Worm (Caenorhabditis elegans) whole organism, early embryonic: ENCODE results near the gene ador-1.
"Not testable (repeated sequence)": the region's sequence is repeated elsewhere in the genome, so short reads cannot be mapped to it uniquely, and the experiment has no call there.

Experiments
- ama-1 ChIP-seq: fragments of 150-350 bp; optimal IDR thresholded peaks from 2 replicates; lab custom pipeline; 2014
- ceh-36 ChIP-seq: sonication (generic microtip); optimal IDR thresholded peaks from 2 replicates; lab custom pipeline; 2016; ENCODE audit warnings: missing genetic modification characterization, inconsistent platforms, missing compliant biosample characterization
- ets-7 ChIP-seq: sonication (generic microtip); optimal IDR thresholded peaks from 2 replicates; lab custom pipeline; 2016; ENCODE audit warnings: missing genotype, missing genetic modification characterization, missing compliant biosample characterization
- flt-1 ChIP-seq: fragments of 200-800 bp; sonication (Bioruptor generic); IDR thresholded peaks from 2 replicates; pipeline ENCODE4 v1.3.6; 2022; ENCODE audit warnings: missing genetic modification characterization, missing compliant biosample characterization
- hmbx-1 ChIP-seq: sonication (generic microtip); optimal IDR thresholded peaks from 2 replicates; lab custom pipeline; 2016; ENCODE audit warnings: mild to moderate bottlenecking, missing genetic modification characterization, missing compliant biosample characterization
- hmg-4 ChIP-seq: fragments of 200-800 bp; sonication (Bioruptor generic); optimal IDR thresholded peaks from 2 replicates; lab custom pipeline; 2018; ENCODE audit warnings: mild to moderate bottlenecking, missing genetic modification characterization, missing compliant biosample characterization
- pes-1 ChIP-seq: fragments of 200-800 bp; sonication (Bioruptor generic); IDR thresholded peaks from 2 replicates; pipeline ENCODE4 v1.3.6; 2022; ENCODE audit warnings: missing genetic modification reagents, missing genetic modification characterization, missing compliant biosample characterization
- scrt-1 ChIP-seq: fragments of 200-800 bp; sonication (Bioruptor generic); IDR thresholded peaks from 2 replicates; pipeline ENCODE4 v1.3.6; 2022; ENCODE audit warnings: missing genetic modification characterization, missing compliant biosample characterization
- sea-1 ChIP-seq: fragments of 200-800 bp; sonication (Bioruptor generic); conservative IDR thresholded peaks from 2 replicates; pipeline ENCODE4 v1.3.6; 2022; ENCODE audit warnings: missing genetic modification characterization, missing compliant biosample characterization
- tbx-11 ChIP-seq: fragments of 200-800 bp; sonication (Bioruptor generic); IDR thresholded peaks from 2 replicates; pipeline ENCODE4 v1.3.6; 2022; ENCODE audit warnings: missing genetic modification characterization, missing compliant biosample characterization

DNA sequence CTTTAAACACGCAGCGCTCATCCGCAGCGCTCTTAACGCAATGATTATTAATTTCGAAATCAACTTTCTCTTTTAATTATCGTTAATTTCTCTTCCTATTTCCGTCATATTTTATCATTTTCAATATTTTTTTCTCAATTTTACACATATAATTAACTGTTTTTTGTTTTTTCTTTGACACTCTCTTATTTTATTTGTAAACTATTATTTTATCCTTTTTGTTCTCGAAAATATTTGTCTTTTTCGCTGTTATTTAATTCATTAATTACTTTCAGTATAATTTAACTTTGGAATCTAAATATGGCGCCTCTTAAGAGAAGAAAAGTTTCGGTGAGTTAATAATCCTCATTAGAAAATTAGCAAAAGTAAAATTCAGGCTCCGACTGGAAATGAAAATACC is 33.5 kb upstream of the ador-1 start, which contains the start of gene F49C5.3:
- not testable (repeated sequence) for TF ChIP-seq tbx-11 (GFP tag; lab: Robert Waterston, UW); ama-1 (lab: Kevin White, UChicago); flt-1 (GFP tag; lab: Robert Waterston, UW); ceh-36 (tag; lab: Kevin White, UChicago); sea-1 (GFP tag; lab: Robert Waterston, UW); scrt-1 (GFP tag; lab: Robert Waterston, UW); ets-7; pes-1 (GFP tag; lab: Robert Waterston, UW); hmbx-1; hmg-4 (GFP tag; lab: Kevin White, UChicago)
